Worm (Caenorhabditis elegans) whole organism, early embryonic: ENCODE data around the gene Y42A5A.5.

Source experiments
- B0310.2 ChIP-seq: sonication (generic microtip); optimal IDR thresholded peaks from 2 replicates; lab custom pipeline; 2016; ENCODE audit warnings: mild to moderate bottlenecking, missing genetic modification characterization, missing compliant biosample characterization
- F13C5.2 ChIP-seq: sonication (generic microtip); optimal IDR thresholded peaks from 2 replicates; lab custom pipeline; 2017; ENCODE audit warnings: mild to moderate bottlenecking, missing genetic modification characterization, inconsistent platforms, missing compliant biosample characterization
- ama-1 ChIP-seq: fragments of 150-350 bp; optimal IDR thresholded peaks from 2 replicates; lab custom pipeline; 2014
- hmbx-1 ChIP-seq: sonication (generic microtip); optimal IDR thresholded peaks from 2 replicates; lab custom pipeline; 2016; ENCODE audit warnings: mild to moderate bottlenecking, missing genetic modification characterization, missing compliant biosample characterization
- hmg-4 ChIP-seq: fragments of 200-800 bp; sonication (Bioruptor generic); optimal IDR thresholded peaks from 2 replicates; lab custom pipeline; 2018; ENCODE audit warnings: mild to moderate bottlenecking, missing genetic modification characterization, missing compliant biosample characterization
- pes-1 ChIP-seq: fragments of 200-800 bp; sonication (Bioruptor generic); IDR thresholded peaks from 2 replicates; pipeline ENCODE4 v1.3.6; 2022; ENCODE audit warnings: missing genetic modification reagents, missing genetic modification characterization, missing compliant biosample characterization
- tbx-11 ChIP-seq: fragments of 200-800 bp; sonication (Bioruptor generic); IDR thresholded peaks from 2 replicates; pipeline ENCODE4 v1.3.6; 2022; ENCODE audit warnings: missing genetic modification characterization, missing compliant biosample characterization

ce11 chrV:11087519-11087998, 22.0 kb downstream of the Y42A5A.5 start, which contains the start of gene Y42A5A.1:
- TF ChIP-seq pes-1 (GFP tag; lab: Robert Waterston, UW) (no peak), tbx-11 (GFP tag; lab: Robert Waterston, UW) (no peak), B0310.2 (tag; lab: Kevin White, UChicago) (no peak), hmg-4 (GFP tag; lab: Kevin White, UChicago) (no peak), ama-1 (no peak), F13C5.2 (no peak), hmbx-1 (no peak)
